Worm (Caenorhabditis elegans) whole organism, late embryonic: ENCODE measurements around the gene ctps-1.

Experiments
- ama-1 ChIP-seq: fragments of 150-350 bp; optimal IDR thresholded peaks from 2 replicates; lab custom pipeline; 2014
- ceh-18 ChIP-seq: sonication (generic microtip); optimal IDR thresholded peaks from 2 replicates; lab custom pipeline; 2016; ENCODE audit warnings: missing genetic modification characterization, missing compliant biosample characterization
- ceh-22 ChIP-seq: sonication (generic microtip); optimal IDR thresholded peaks from 2 replicates; lab custom pipeline; 2017; ENCODE audit warnings: missing biosample characterization, missing genetic modification characterization
- ceh-48 ChIP-seq: sonication (generic microtip); optimal IDR thresholded peaks from 2 replicates; lab custom pipeline; 2016; ENCODE audit warnings: missing genetic modification characterization, inconsistent platforms, missing compliant biosample characterization
- fkh-10 ChIP-seq: fragments of 150-350 bp; optimal IDR thresholded peaks from 2 replicates; lab custom pipeline; 2014; ENCODE audit warnings: missing biosample characterization, missing genetic modification reagents, missing genetic modification characterization
- hlh-30 ChIP-seq: sonication (generic microtip); optimal IDR thresholded peaks from 2 replicates; lab custom pipeline; 2017; ENCODE audit warnings: antibody characterized with exemption, missing genetic modification characterization, missing compliant biosample characterization; ENCODE audit not compliant: insufficient read depth
- hlh-8 ChIP-seq: sonication (generic microtip); optimal IDR thresholded peaks from 2 replicates; lab custom pipeline; 2016; ENCODE audit warnings: missing genotype, missing genetic modification characterization, missing compliant biosample characterization
- nhr-11 ChIP-seq: fragments of 150-350 bp; optimal IDR thresholded peaks from 2 replicates; lab custom pipeline; 2014; ENCODE audit warnings: missing biosample characterization, missing genetic modification characterization
- odd-2 ChIP-seq: sonication (generic microtip); optimal IDR thresholded peaks from 2 replicates; lab custom pipeline; 2017; ENCODE audit warnings: antibody characterized with exemption, mild to moderate bottlenecking, missing genetic modification characterization, missing compliant biosample characterization
- pha-4 ChIP-seq: fragments of 150-350 bp; optimal IDR thresholded peaks from 2 replicates; lab custom pipeline; 2018; ENCODE audit warnings: missing biosample characterization, missing genetic modification reagents, missing genetic modification characterization
- rnt-1 ChIP-seq: sonication (generic microtip); optimal IDR thresholded peaks from 2 replicates; lab custom pipeline; 2016; ENCODE audit warnings: missing genetic modification characterization, missing compliant biosample characterization
- sox-2 ChIP-seq: fragments of 200-800 bp; sonication (Bioruptor generic); IDR thresholded peaks from 2 replicates; pipeline ENCODE4 v1.3.6; 2022; ENCODE audit warnings: missing genetic modification reagents, missing genetic modification characterization, missing compliant biosample characterization
- unc-86 ChIP-seq: sonication (generic microtip); optimal IDR thresholded peaks from 2 replicates; lab custom pipeline; 2016; ENCODE audit warnings: missing genetic modification characterization, missing compliant biosample characterization
- ztf-16 ChIP-seq: sonication (generic microtip); optimal IDR thresholded peaks from 2 replicates; lab custom pipeline; 2017; ENCODE audit warnings: missing genetic modification characterization, missing compliant biosample characterization

ce11 chrV:16832865-16833264 is 38.2 kb downstream of the ctps-1 start, which contains the start of gene phy-3:
- TF ChIP-seq pha-4: no peak
- TF ChIP-seq ceh-22 (tag; lab: Kevin White, UChicago): no peak
- no peak for TF ChIP-seq ceh-18 (tag; lab: Kevin White, UChicago)
- TF ChIP-seq ztf-16 (tag; lab: Kevin White, UChicago): no peak
- no peak for TF ChIP-seq hlh-8 (tag; lab: Kevin White, UChicago)
- no peak for TF ChIP-seq ceh-48 (tag; lab: Kevin White, UChicago)
- TF ChIP-seq fkh-10: no peak
- no peak for TF ChIP-seq odd-2 (tag; lab: Kevin White, UChicago)
- TF ChIP-seq rnt-1 (tag; lab: Kevin White, UChicago): no peak
- no peak for TF ChIP-seq unc-86 (tag; lab: Kevin White, UChicago)
- TF ChIP-seq hlh-30 (tag; lab: Kevin White, UChicago): no peak
- TF ChIP-seq nhr-11 (tag; lab: Kevin White, UChicago): no peak
- no peak for TF ChIP-seq sox-2 (GFP tag; lab: Robert Waterston, UW)
- no peak for TF ChIP-seq ama-1 (lab: Kevin White, UChicago)
